3 worm cellular contexts compared by ENCODE assay signal in the genomic region with DNA sequence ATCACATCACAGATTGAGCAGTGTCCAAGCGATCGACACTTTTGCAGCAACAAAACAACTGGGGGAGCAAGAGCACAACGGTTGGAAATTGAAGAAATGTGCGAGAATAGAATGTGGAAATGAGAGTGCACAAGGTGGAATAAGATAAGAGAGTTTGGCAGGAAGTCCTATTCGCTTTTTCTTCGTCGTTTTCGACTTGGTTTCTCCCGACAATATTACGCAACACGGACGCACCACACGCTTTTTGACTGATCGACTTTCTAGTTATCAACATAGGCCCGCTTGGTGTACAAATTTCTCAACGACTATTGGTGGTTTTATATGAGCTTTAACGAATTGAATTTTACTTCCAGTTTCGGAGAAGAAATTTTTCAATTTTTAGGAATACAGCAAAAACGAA.
A peak's percentile ranks its signal among the peaks of the same experiment; 100 is the strongest.
TF ChIP-seq lines count a peak whose summit lies in the region.

No protein-coding gene starts in this region.

TF ChIP-seq in whole organism, L1 larva, 84 proteins besides CTCF, POLR2A, EP300 and RAD21 (continued from another document):
- TF ChIP-seq lin-14 (GFP tag; optimal IDR thresholded peaks at IDR 0.05; lab: Kevin White, UChicago), result peak; percentile 62
- TF ChIP-seq unc-130 (tag; optimal IDR thresholded peaks at IDR 0.05; lab: Kevin White, UChicago), result peak; percentile 30
- no peak for TF ChIP-seq pag-3 (tag; optimal IDR thresholded peaks at IDR 0.05; lab: Kevin White, UChicago; ENCODE audit: borderline replicate concordance, insufficient read depth)
- TF ChIP-seq rnt-1 (tag; optimal IDR thresholded peaks at IDR 0.05; lab: Kevin White, UChicago), result peak; percentile 35
- no peak for TF ChIP-seq ces-1 (GFP tag; optimal IDR thresholded peaks at IDR 0.05; lab: Kevin White, UChicago)
- TF ChIP-seq nhr-84 (tag; optimal IDR thresholded peaks at IDR 0.05; lab: Kevin White, UChicago), result no peak
- no peak for TF ChIP-seq lin-35 (GFP tag; optimal IDR thresholded peaks at IDR 0.05; lab: Kevin White, UChicago)
- TF ChIP-seq nhr-19 (GFP tag; conservative IDR thresholded peaks at IDR 0.05; lab: Robert Waterston, UW), result no peak
TF ChIP-seq in whole organism, L1 larva: peak in this region for 7.

TF ChIP-seq in whole organism, L2 larva, 48 proteins besides CTCF, POLR2A, EP300 and RAD21 (continued from another document):
- TF ChIP-seq ceh-16 (tag; optimal IDR thresholded peaks at IDR 0.05; lab: Kevin White, UChicago) (no peak), Y55F3AM.14 (GFP tag; optimal IDR thresholded peaks at IDR 0.05; lab: Kevin White, UChicago) (no peak), nhr-25 (tag; optimal IDR thresholded peaks at IDR 0.05; lab: Kevin White, UChicago) (no peak), nhr-10 (tag; optimal IDR thresholded peaks at IDR 0.05; lab: Kevin White, UChicago) (no peak), nhr-21 (tag; optimal IDR thresholded peaks at IDR 0.05; lab: Kevin White, UChicago) (no peak), fos-1 (tag; optimal IDR thresholded peaks at IDR 0.05; lab: Kevin White, UChicago) (peak; percentile 46)

TF ChIP-seq in whole organism, L4 larva, 104 proteins besides CTCF, POLR2A, EP300 and RAD21 (continued from another document):
- TF ChIP-seq ZK337.2 (GFP tag; IDR thresholded peaks at IDR 0.05; lab: Robert Waterston, UW) (no peak), F44E2.7 (GFP tag; IDR thresholded peaks at IDR 0.05; lab: Robert Waterston, UW) (no peak), dpl-1 (GFP tag; optimal IDR thresholded peaks at IDR 0.05; lab: Kevin White, UChicago) (no peak), madf-5 (GFP tag; IDR thresholded peaks at IDR 0.05; lab: Robert Waterston, UW) (no peak), dmd-8 (GFP tag; IDR thresholded peaks at IDR 0.05; lab: Robert Waterston, UW) (no peak), hmg-1.1 (GFP tag; IDR thresholded peaks at IDR 0.05; lab: Robert Waterston, UW) (no peak), zip-2 (tag; optimal IDR thresholded peaks at IDR 0.05; lab: Kevin White, UChicago) (no peak), nhr-11 (tag; optimal IDR thresholded peaks at IDR 0.05; lab: Kevin White, UChicago) (peak; percentile 47), unc-130 (GFP tag; optimal IDR thresholded peaks at IDR 0.05; lab: Kevin White, UChicago) (no peak), nhr-10 (tag; optimal IDR thresholded peaks at IDR 0.05; lab: Kevin White, UChicago) (peak; percentile 11), lin-1 (GFP tag; IDR thresholded peaks at IDR 0.05; lab: Robert Waterston, UW) (no peak), T26A8.4 (GFP tag; IDR thresholded peaks at IDR 0.05; lab: Robert Waterston, UW) (no peak), nhr-25 (tag; optimal IDR thresholded peaks at IDR 0.05; lab: Kevin White, UChicago; ENCODE audit: borderline replicate concordance, insufficient read depth) (no peak), Y48G9A.11 (GFP tag; IDR thresholded peaks at IDR 0.05; lab: Robert Waterston, UW) (no peak), hlh-11 (tag; optimal IDR thresholded peaks at IDR 0.05; lab: Kevin White, UChicago) (peak; percentile 42), gei-8 (GFP tag; optimal IDR thresholded peaks at IDR 0.05; lab: Kevin White, UChicago) (no peak), nhr-28 (tag; optimal IDR thresholded peaks at IDR 0.05; lab: Kevin White, UChicago) (peak; percentile 48), tag-97 (GFP tag; IDR thresholded peaks at IDR 0.05; lab: Robert Waterston, UW) (no peak), snpc-1.2 (GFP tag; IDR thresholded peaks at IDR 0.05; lab: Robert Waterston, UW) (no peak), zip-11 (GFP tag; IDR thresholded peaks at IDR 0.05; lab: Robert Waterston, UW) (no peak), duxl-1 (tag; optimal IDR thresholded peaks at IDR 0.05; lab: Kevin White, UChicago; ENCODE audit: poor library complexity) (no peak), lin-15B (tag; optimal IDR thresholded peaks at IDR 0.05; lab: Kevin White, UChicago) (no peak), madf-9 (GFP tag; conservative IDR thresholded peaks at IDR 0.05; lab: Robert Waterston, UW) (no peak), egl-27 (tag; optimal IDR thresholded peaks at IDR 0.05; lab: Kevin White, UChicago) (no peak), saeg-2 (GFP tag; IDR thresholded peaks at IDR 0.05; lab: Robert Waterston, UW) (no peak), pha-4 (GFP tag; IDR thresholded peaks at IDR 0.05; lab: Robert Waterston, UW) (no peak), pha-4 (tag; optimal IDR thresholded peaks at IDR 0.05; lab: Kevin White, UChicago) (no peak), unc-62 (GFP tag; optimal IDR thresholded peaks at IDR 0.05 in 1 of 2; lab: Kevin White, UChicago) (peak in 1 of 2 experiments; percentile 34), unc-62 (tag; optimal IDR thresholded peaks at IDR 0.05; lab: Kevin White, UChicago) (no peak), sdz-12 (GFP tag; optimal IDR thresholded peaks at IDR 0.05; lab: Kevin White, UChicago) (no peak), dmd-6 (GFP tag; IDR thresholded peaks at IDR 0.05; lab: Robert Waterston, UW) (peak; percentile 66), F49E8.2 (tag; optimal IDR thresholded peaks at IDR 0.05; lab: Kevin White, UChicago; ENCODE audit: borderline replicate concordance) (no peak), lin-38 (GFP tag; IDR thresholded peaks at IDR 0.05; lab: Robert Waterston, UW) (no peak)
TF ChIP-seq in whole organism, L4 larva: peak in this region for 8.
